Worm (Caenorhabditis elegans) whole organism, late embryonic: ENCODE data around the gene W06A11.1.
A peak's percentile ranks its signal among the peaks of the same experiment; 100 is the strongest.

Source experiments
- T23F11.4 ChIP-seq: fragments of 200-800 bp; sonication (Bioruptor generic); optimal IDR thresholded peaks from 2 replicates; lab custom pipeline; 2018; ENCODE audit warnings: mild to moderate bottlenecking, missing genetic modification characterization, missing compliant biosample characterization
- ceh-2 ChIP-seq: sonication (generic microtip); optimal IDR thresholded peaks from 2 replicates; lab custom pipeline; 2016; ENCODE audit warnings: missing genotype, missing genetic modification characterization, missing compliant biosample characterization
- ceh-31 ChIP-seq: sonication (generic microtip); optimal IDR thresholded peaks from 2 replicates; lab custom pipeline; 2016; ENCODE audit warnings: missing genetic modification characterization, missing compliant biosample characterization
- ceh-9 ChIP-seq: sonication (generic microtip); optimal IDR thresholded peaks from 2 replicates; lab custom pipeline; 2016; ENCODE audit warnings: mild to moderate bottlenecking, missing genetic modification characterization, inconsistent platforms, missing compliant biosample characterization
- dmd-4 ChIP-seq: sonication (generic microtip); optimal IDR thresholded peaks from 2 replicates; lab custom pipeline; 2016; ENCODE audit warnings: borderline replicate concordance, missing genetic modification characterization, missing compliant biosample characterization
- dve-1 ChIP-seq: sonication (generic microtip); optimal IDR thresholded peaks from 2 replicates; lab custom pipeline; 2017; ENCODE audit warnings: antibody characterized with exemption, mild to moderate bottlenecking, missing genetic modification characterization, missing compliant biosample characterization
- fax-1 ChIP-seq: sonication (generic microtip); optimal IDR thresholded peaks from 2 replicates; lab custom pipeline; 2016; ENCODE audit warnings: missing genotype, missing genetic modification characterization, missing compliant biosample characterization
- fkh-10 ChIP-seq: fragments of 150-350 bp; optimal IDR thresholded peaks from 2 replicates; lab custom pipeline; 2014; ENCODE audit warnings: missing biosample characterization, missing genetic modification reagents, missing genetic modification characterization
- hlh-13 ChIP-seq: fragments of 200-800 bp; sonication (Bioruptor generic); optimal IDR thresholded peaks from 2 replicates; lab custom pipeline; 2018; ENCODE audit warnings: mild to moderate bottlenecking, missing genetic modification characterization, missing compliant biosample characterization
- hlh-6 ChIP-seq: sonication (generic microtip); optimal IDR thresholded peaks from 2 replicates; lab custom pipeline; 2016; ENCODE audit warnings: missing genotype, missing genetic modification characterization, missing compliant biosample characterization
- nhr-232 ChIP-seq: sonication (generic microtip); optimal IDR thresholded peaks from 2 replicates; lab custom pipeline; 2016; ENCODE audit warnings: missing genetic modification characterization, missing compliant biosample characterization
- npax-4 ChIP-seq: sonication (generic microtip); optimal IDR thresholded peaks from 2 replicates; lab custom pipeline; 2016; ENCODE audit warnings: missing genetic modification characterization, missing compliant biosample characterization
- odd-2 ChIP-seq: sonication (generic microtip); optimal IDR thresholded peaks from 2 replicates; lab custom pipeline; 2017; ENCODE audit warnings: antibody characterized with exemption, mild to moderate bottlenecking, missing genetic modification characterization, missing compliant biosample characterization
- pag-3 ChIP-seq: sonication (generic microtip); optimal IDR thresholded peaks from 2 replicates; lab custom pipeline; 2016; ENCODE audit warnings: missing compliant biosample characterization, missing genetic modification characterization, borderline replicate concordance
- pat-9 ChIP-seq: fragments of 200-800 bp; sonication (Bioruptor generic); optimal IDR thresholded peaks from 2 replicates; lab custom pipeline; 2018; ENCODE audit warnings: mild to moderate bottlenecking, missing genetic modification characterization, moderate library complexity, missing compliant biosample characterization
- ref-2 ChIP-seq: sonication (generic microtip); optimal IDR thresholded peaks from 2 replicates; lab custom pipeline; 2016; ENCODE audit warnings: missing genetic modification characterization, missing compliant biosample characterization
- syd-9 ChIP-seq: sonication (generic microtip); optimal IDR thresholded peaks from 2 replicates; lab custom pipeline; 2016; ENCODE audit warnings: mild to moderate bottlenecking, missing genetic modification characterization, moderate library complexity, missing compliant biosample characterization
- unc-42 ChIP-seq: sonication (generic microtip); optimal IDR thresholded peaks from 2 replicates; lab custom pipeline; 2016; ENCODE audit warnings: missing genotype, missing genetic modification characterization, missing compliant biosample characterization

W06A11.1 gene

ce11 chrII:4107196-4107595 is 39.8 kb downstream of the W06A11.1 start:
- TF ChIP-seq pag-3 (no peak), ceh-31 (tag; lab: Kevin White, UChicago) (no peak), T23F11.4 (GFP tag; lab: Kevin White, UChicago) (no peak), dmd-4 (no peak), ref-2 (peak; percentile 19), dve-1 (tag; lab: Kevin White, UChicago) (no peak), unc-42 (tag; lab: Kevin White, UChicago) (peak; percentile 42)

DNA sequence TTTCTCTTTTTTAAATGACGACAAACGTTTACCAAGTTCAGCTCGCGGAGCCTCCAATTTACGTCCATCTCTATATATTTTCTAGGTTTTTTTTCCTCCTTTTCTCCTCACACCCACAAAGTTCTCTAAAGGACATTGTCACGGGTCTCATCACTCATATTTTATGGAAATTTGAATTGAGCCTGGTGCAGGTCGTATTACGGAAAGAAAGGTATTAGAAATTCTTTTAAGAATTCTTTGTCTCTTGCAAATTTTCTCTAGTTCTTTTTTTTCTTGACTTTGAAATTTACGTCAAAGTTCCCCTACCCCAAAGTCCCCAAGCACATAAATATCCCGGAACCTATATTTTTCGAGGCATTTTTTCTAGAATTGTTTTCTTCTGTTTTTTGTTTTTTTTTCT is 51.1 kb downstream of the W06A11.1 start:
- TF ChIP-seq odd-2 (tag; lab: Kevin White, UChicago) (no peak), syd-9 (tag; lab: Kevin White, UChicago) (no peak), hlh-6 (tag; lab: Kevin White, UChicago) (no peak), T23F11.4 (GFP tag; lab: Kevin White, UChicago) (no peak), fax-1 (tag; lab: Kevin White, UChicago) (no peak), nhr-232 (tag; lab: Kevin White, UChicago) (no peak), npax-4 (no peak), hlh-13 (GFP tag; lab: Kevin White, UChicago) (no peak), fkh-10 (GFP tag; lab: Kevin White, UChicago) (no peak), pag-3 (no peak), pat-9 (tag; lab: Kevin White, UChicago) (no peak), ceh-2 (tag; lab: Kevin White, UChicago) (no peak), ceh-9 (tag; lab: Kevin White, UChicago) (no peak)
